Worm (Caenorhabditis elegans) whole organism, late embryonic: Measurements from ENCODE around the gene nspc-16.

Experiments used
- C08G9.2 ChIP-seq: sonication (generic microtip); optimal IDR thresholded peaks from 2 replicates; lab custom pipeline; 2016; ENCODE audit warnings: mild to moderate bottlenecking, missing genetic modification characterization, moderate library complexity, missing compliant biosample characterization
- F13H6.1 ChIP-seq: sonication (generic microtip); optimal IDR thresholded peaks from 2 replicates; lab custom pipeline; 2016; ENCODE audit warnings: missing genetic modification characterization, missing compliant biosample characterization
- K02D7.2 ChIP-seq: sonication (generic microtip); optimal IDR thresholded peaks from 2 replicates; lab custom pipeline; 2017; ENCODE audit warnings: mild to moderate bottlenecking, missing genetic modification characterization, missing compliant biosample characterization
- K09A11.1 ChIP-seq: sonication (generic microtip); optimal IDR thresholded peaks from 2 replicates; lab custom pipeline; 2017; ENCODE audit warnings: antibody characterized with exemption, mild to moderate bottlenecking, missing genetic modification characterization, missing compliant biosample characterization; ENCODE audit not compliant: insufficient read depth
- T23F11.4 ChIP-seq: fragments of 200-800 bp; sonication (Bioruptor generic); optimal IDR thresholded peaks from 2 replicates; lab custom pipeline; 2018; ENCODE audit warnings: mild to moderate bottlenecking, missing genetic modification characterization, missing compliant biosample characterization
- Y22D7AL.16 ChIP-seq: sonication (generic microtip); optimal IDR thresholded peaks from 2 replicates; lab custom pipeline; 2016; ENCODE audit warnings: missing genetic modification characterization, missing compliant biosample characterization
- ama-1 ChIP-seq: fragments of 150-350 bp; optimal IDR thresholded peaks from 2 replicates; lab custom pipeline; 2014
- ceh-14 ChIP-seq: sonication (generic microtip); optimal IDR thresholded peaks from 2 replicates; lab custom pipeline; 2016; ENCODE audit warnings: missing genotype, missing genetic modification characterization, missing compliant biosample characterization
- ceh-19 ChIP-seq: fragments of 200-800 bp; sonication (Bioruptor generic); optimal IDR thresholded peaks from 2 replicates; lab custom pipeline; 2018; ENCODE audit warnings: mild to moderate bottlenecking, missing genetic modification characterization, missing compliant biosample characterization
- ceh-2 ChIP-seq: sonication (generic microtip); optimal IDR thresholded peaks from 2 replicates; lab custom pipeline; 2016; ENCODE audit warnings: missing genotype, missing genetic modification characterization, missing compliant biosample characterization
- ceh-22 ChIP-seq: sonication (generic microtip); optimal IDR thresholded peaks from 2 replicates; lab custom pipeline; 2017; ENCODE audit warnings: missing biosample characterization, missing genetic modification characterization
- ceh-48 ChIP-seq: sonication (generic microtip); optimal IDR thresholded peaks from 2 replicates; lab custom pipeline; 2016; ENCODE audit warnings: missing genetic modification characterization, inconsistent platforms, missing compliant biosample characterization
- ceh-9 ChIP-seq: sonication (generic microtip); optimal IDR thresholded peaks from 2 replicates; lab custom pipeline; 2016; ENCODE audit warnings: mild to moderate bottlenecking, missing genetic modification characterization, inconsistent platforms, missing compliant biosample characterization
- elt-4 ChIP-seq: sonication (generic microtip); optimal IDR thresholded peaks from 2 replicates; lab custom pipeline; 2016; ENCODE audit warnings: missing genetic modification characterization, missing compliant biosample characterization
- eyg-1 ChIP-seq: sonication (generic microtip); optimal IDR thresholded peaks from 2 replicates; lab custom pipeline; 2016; ENCODE audit warnings: missing genotype, missing genetic modification characterization, missing compliant biosample characterization
- fax-1 ChIP-seq: sonication (generic microtip); optimal IDR thresholded peaks from 2 replicates; lab custom pipeline; 2016; ENCODE audit warnings: missing genotype, missing genetic modification characterization, missing compliant biosample characterization
- gmeb-2 ChIP-seq: sonication (generic microtip); optimal IDR thresholded peaks from 2 replicates; lab custom pipeline; 2016; ENCODE audit warnings: missing genetic modification characterization, inconsistent platforms, missing compliant biosample characterization
- hlh-13 ChIP-seq: fragments of 200-800 bp; sonication (Bioruptor generic); optimal IDR thresholded peaks from 2 replicates; lab custom pipeline; 2018; ENCODE audit warnings: mild to moderate bottlenecking, missing genetic modification characterization, missing compliant biosample characterization
- hlh-15 ChIP-seq: sonication (generic microtip); optimal IDR thresholded peaks from 2 replicates; lab custom pipeline; 2016; ENCODE audit warnings: missing genetic modification characterization, missing compliant biosample characterization
- hlh-6 ChIP-seq: sonication (generic microtip); optimal IDR thresholded peaks from 2 replicates; lab custom pipeline; 2016; ENCODE audit warnings: missing genotype, missing genetic modification characterization, missing compliant biosample characterization
- lim-6 ChIP-seq: sonication (generic microtip); optimal IDR thresholded peaks from 2 replicates; lab custom pipeline; 2016; ENCODE audit warnings: missing genetic modification characterization, missing compliant biosample characterization
- nfya-1 ChIP-seq: sonication (generic microtip); optimal IDR thresholded peaks from 2 replicates; lab custom pipeline; 2017; ENCODE audit warnings: missing genetic modification characterization, mild to moderate bottlenecking, missing compliant biosample characterization, antibody characterized with exemption, moderate library complexity
- nhr-11 ChIP-seq: fragments of 150-350 bp; optimal IDR thresholded peaks from 2 replicates; lab custom pipeline; 2014; ENCODE audit warnings: missing biosample characterization, missing genetic modification characterization
- nhr-232 ChIP-seq: sonication (generic microtip); optimal IDR thresholded peaks from 2 replicates; lab custom pipeline; 2016; ENCODE audit warnings: missing genetic modification characterization, missing compliant biosample characterization
- pag-3 ChIP-seq: sonication (generic microtip); optimal IDR thresholded peaks from 2 replicates; lab custom pipeline; 2016; ENCODE audit warnings: missing compliant biosample characterization, missing genetic modification characterization, borderline replicate concordance
- pat-9 ChIP-seq: fragments of 200-800 bp; sonication (Bioruptor generic); optimal IDR thresholded peaks from 2 replicates; lab custom pipeline; 2018; ENCODE audit warnings: mild to moderate bottlenecking, missing genetic modification characterization, moderate library complexity, missing compliant biosample characterization
- pax-1 ChIP-seq: fragments of 150-350 bp; optimal IDR thresholded peaks from 2 replicates; lab custom pipeline; 2014; ENCODE audit warnings: missing biosample characterization, missing genetic modification characterization
- pqm-1 ChIP-seq: sonication (generic microtip); optimal IDR thresholded peaks from 2 replicates; lab custom pipeline; 2016; ENCODE audit warnings: missing genetic modification characterization, missing compliant biosample characterization
- sdc-2 ChIP-seq: sonication (generic microtip); optimal IDR thresholded peaks from 2 replicates; lab custom pipeline; 2016; ENCODE audit warnings: missing genotype, missing genetic modification characterization, missing compliant biosample characterization
- sox-4 ChIP-seq: sonication (generic microtip); optimal IDR thresholded peaks from 2 replicates; lab custom pipeline; 2017; ENCODE audit warnings: mild to moderate bottlenecking, missing genetic modification characterization, inconsistent platforms, missing compliant biosample characterization
- syd-9 ChIP-seq: sonication (generic microtip); optimal IDR thresholded peaks from 2 replicates; lab custom pipeline; 2016; ENCODE audit warnings: mild to moderate bottlenecking, missing genetic modification characterization, moderate library complexity, missing compliant biosample characterization
- tbx-2 ChIP-seq: sonication (generic microtip); optimal IDR thresholded peaks from 2 replicates; lab custom pipeline; 2016; ENCODE audit warnings: missing genetic modification characterization, missing compliant biosample characterization
- tbx-7 ChIP-seq: sonication (generic microtip); optimal IDR thresholded peaks from 2 replicates; lab custom pipeline; 2016; ENCODE audit warnings: missing genotype, missing genetic modification characterization, missing compliant biosample characterization
- ttx-3 ChIP-seq: sonication (generic microtip); optimal IDR thresholded peaks from 2 replicates; lab custom pipeline; 2016; ENCODE audit warnings: missing genetic modification reagents, missing genetic modification characterization, missing compliant biosample characterization
- unc-3 ChIP-seq, 2 experiments: fragments of 200-800 bp in 1 of 2; sonication (Bioruptor generic) in 1 of 2; sonication (generic microtip) in 1 of 2; conservative IDR thresholded peaks in 1 of 2; optimal IDR thresholded peaks in 1 of 2; 2 replicates each; pipeline versions ENCODE4 v1.3.6 to Lab custom; 2016 to 2022; ENCODE audit warnings: missing compliant biosample characterization in 2 of 2, missing genetic modification characterization in 2 of 2, missing genetic modification reagents in 1 of 2
- unc-42 ChIP-seq: sonication (generic microtip); optimal IDR thresholded peaks from 2 replicates; lab custom pipeline; 2016; ENCODE audit warnings: missing genotype, missing genetic modification characterization, missing compliant biosample characterization
- unc-55 ChIP-seq: sonication (generic microtip); optimal IDR thresholded peaks from 2 replicates; lab custom pipeline; 2017; ENCODE audit warnings: missing biosample characterization, missing genetic modification reagents, missing genetic modification characterization
- zip-5 ChIP-seq: sonication (generic microtip); optimal IDR thresholded peaks from 2 replicates; lab custom pipeline; 2016; ENCODE audit warnings: missing genetic modification characterization, missing compliant biosample characterization

Gene nspc-16

ce11 chrX:14563818-14564217 lies 40.4 kb downstream of the nspc-16 start:
- no peak for TF ChIP-seq tbx-7 (tag; lab: Kevin White, UChicago)
- no peak for TF ChIP-seq nhr-232 (tag; lab: Kevin White, UChicago)
- TF ChIP-seq tbx-2 (tag; lab: Kevin White, UChicago), result no peak
- no peak for TF ChIP-seq ttx-3 (tag; lab: Kevin White, UChicago)
- no peak for TF ChIP-seq ceh-48
- no peak for TF ChIP-seq lim-6 (tag; lab: Kevin White, UChicago)
- TF ChIP-seq Y22D7AL.16 (tag; lab: Kevin White, UChicago), result no peak
- no peak for TF ChIP-seq zip-5 (tag; lab: Kevin White, UChicago)
- no peak for TF ChIP-seq unc-42 (tag; lab: Kevin White, UChicago)
- TF ChIP-seq ceh-19 (GFP tag; lab: Kevin White, UChicago), result no peak
- TF ChIP-seq ama-1 (lab: Kevin White, UChicago), result no peak
- TF ChIP-seq ceh-22 (tag; lab: Kevin White, UChicago), result no peak
- no peak for TF ChIP-seq hlh-6 (tag; lab: Kevin White, UChicago)
- no peak for TF ChIP-seq F13H6.1
- no peak for TF ChIP-seq pax-1 (tag; lab: Kevin White, UChicago)
- no peak for TF ChIP-seq nfya-1 (tag; lab: Kevin White, UChicago)
- TF ChIP-seq pqm-1 (tag; lab: Kevin White, UChicago), result no peak
- TF ChIP-seq pag-3, result no peak
- TF ChIP-seq C08G9.2, result no peak

ce11 chrX:14565245-14565644 lies 41.9 kb downstream of the nspc-16 start:
- no peak for TF ChIP-seq elt-4 (tag; lab: Kevin White, UChicago)
- TF ChIP-seq hlh-6 (tag; lab: Kevin White, UChicago), result no peak
- TF ChIP-seq tbx-2 (tag; lab: Kevin White, UChicago), result no peak
- no peak for TF ChIP-seq sdc-2 (tag; lab: Kevin White, UChicago)
- TF ChIP-seq ceh-19 (GFP tag; lab: Kevin White, UChicago), result no peak
- no peak for TF ChIP-seq unc-55 (GFP tag; lab: Kevin White, UChicago)
- no peak for TF ChIP-seq hlh-15 (tag; lab: Kevin White, UChicago)
- no peak for TF ChIP-seq lim-6 (tag; lab: Kevin White, UChicago)
- TF ChIP-seq pqm-1 (tag; lab: Kevin White, UChicago), result no peak
- no peak for TF ChIP-seq ceh-2
- TF ChIP-seq syd-9, result no peak
- no peak for TF ChIP-seq fax-1 (tag; lab: Kevin White, UChicago)
- TF ChIP-seq K02D7.2 (tag; lab: Kevin White, UChicago), result no peak
- no peak for TF ChIP-seq nfya-1 (tag; lab: Kevin White, UChicago)
- TF ChIP-seq unc-42 (tag; lab: Kevin White, UChicago), result no peak

- TF ChIP-seq sox-4 (no peak), eyg-1 (no peak), pat-9 (tag; lab: Kevin White, UChicago) (no peak), hlh-13 (GFP tag; lab: Kevin White, UChicago) (no peak), T23F11.4 (GFP tag; lab: Kevin White, UChicago) (no peak), K09A11.1 (tag; lab: Kevin White, UChicago) (no peak), ceh-22 (tag; lab: Kevin White, UChicago) (no peak), pag-3 (no peak), gmeb-2 (tag; lab: Kevin White, UChicago) (no peak), nhr-11 (tag; lab: Kevin White, UChicago) (no peak), unc-55 (GFP tag; lab: Kevin White, UChicago) (no peak), C08G9.2 (no peak), elt-4 (tag; lab: Kevin White, UChicago) (no peak), ceh-9 (tag; lab: Kevin White, UChicago) (no peak), unc-3 (GFP tag; conservative IDR thresholded peaks at IDR 0.05; lab: Robert Waterston, UW) (no peak), unc-3 (tag; optimal IDR thresholded peaks at IDR 0.05; lab: Kevin White, UChicago) (no peak), hlh-6 (tag; lab: Kevin White, UChicago) (no peak), syd-9 (no peak), pqm-1 (tag; lab: Kevin White, UChicago) (no peak), ceh-14 (tag; lab: Kevin White, UChicago) (no peak), hlh-15 (tag; lab: Kevin White, UChicago) (no peak)
These were observed 42.7 kb downstream of the nspc-16 start for ce11 chrX:14566047-14566446.
